Worm (Caenorhabditis elegans): ENCODE results near the gene C30F2.5.

- TF ChIP-seq lin-35 (GFP tag; optimal IDR thresholded peaks at IDR 0.05), result no peak
- TF ChIP-seq ces-1 (GFP tag; optimal IDR thresholded peaks at IDR 0.05), result no peak
- no peak for TF ChIP-seq skn-1 (tag; optimal IDR thresholded peaks at IDR 0.05)
- no peak for TF ChIP-seq unc-62 (GFP tag; optimal IDR thresholded peaks at IDR 0.05)
These were observed 9.4 kb upstream of the C30F2.5 start, which contains the start of gene C30F2.2 for ce11 chrX:16085094-16085493.

All from whole organism, L1 larva.